Fruit fly (Drosophila melanogaster): Measurements from ENCODE around the gene Top2.

DNA sequence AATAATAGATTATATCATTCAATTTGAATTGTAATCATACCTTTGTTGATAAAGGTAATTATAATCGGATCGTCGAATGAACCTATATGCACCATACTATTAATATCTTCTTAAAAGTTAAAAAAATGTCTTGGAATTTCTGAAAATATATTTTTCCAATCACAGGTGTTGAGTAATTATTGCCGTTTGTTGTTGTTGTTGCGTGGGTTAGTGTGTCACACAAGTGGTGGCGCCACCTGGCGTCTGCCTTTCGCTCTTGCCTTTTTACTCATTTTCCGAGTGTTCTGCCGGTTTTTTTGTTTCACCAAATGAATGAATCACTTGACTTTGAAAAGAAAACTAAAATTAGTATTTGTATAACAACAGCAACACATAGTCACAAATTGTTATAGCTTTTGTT is 38.2 kb downstream of the Top2 start:
- TF ChIP-seq rgr (GFP tag; optimal IDR thresholded peaks at IDR 0.05): no peak
- TF ChIP-seq h (GFP tag; optimal IDR thresholded peaks at IDR 0.05): no peak
- TF ChIP-seq Mio (GFP tag; optimal IDR thresholded peaks at IDR 0.05): no peak
- no peak for TF ChIP-seq dmrt93B (GFP tag; optimal IDR thresholded peaks at IDR 0.05)

All from whole organism, wandering third instar larva.